Worm (Caenorhabditis elegans) whole organism, mixed stage, embryonic: ENCODE results near the gene T04C12.11.

ENCODE experiments used
- elt-3 ChIP-seq: fragments of 150-350 bp; optimal IDR thresholded peaks from 2 replicates; lab custom pipeline; 2014; ENCODE audit warnings: missing biosample characterization, missing genetic modification characterization
- lin-13 ChIP-seq: fragments of 150-350 bp; optimal IDR thresholded peaks from 2 replicates; lab custom pipeline; 2014; ENCODE audit warnings: missing biosample characterization, missing genetic modification characterization
- lsy-2 ChIP-seq: fragments of 150-350 bp; optimal IDR thresholded peaks from 2 replicates; lab custom pipeline; 2014; ENCODE audit warnings: missing biosample characterization, missing genetic modification characterization
- mab-5 ChIP-seq: fragments of 150-350 bp; optimal IDR thresholded peaks from 2 replicates; lab custom pipeline; 2014; ENCODE audit warnings: missing biosample characterization, missing genetic modification characterization
- nhr-12 ChIP-seq: fragments of 150-350 bp; optimal IDR thresholded peaks from 2 replicates; lab custom pipeline; 2014; ENCODE audit warnings: missing biosample characterization, missing genetic modification characterization
- nhr-237 ChIP-seq: fragments of 150-350 bp; optimal IDR thresholded peaks from 2 replicates; lab custom pipeline; 2014; ENCODE audit warnings: missing biosample characterization, missing genetic modification characterization
- nhr-76 ChIP-seq: sonication (generic microtip); optimal IDR thresholded peaks from 2 replicates; lab custom pipeline; 2017; ENCODE audit warnings: missing biosample characterization, missing genetic modification characterization
- pha-4 ChIP-seq: fragments of 150-350 bp; optimal IDR thresholded peaks from 2 replicates; lab custom pipeline; 2018; ENCODE audit warnings: missing biosample characterization, missing genetic modification reagents, missing genetic modification characterization
- sem-2 ChIP-seq: fragments of 200-800 bp; sonication (Bioruptor generic); optimal IDR thresholded peaks from 2 replicates; lab custom pipeline; 2018; ENCODE audit warnings: mild to moderate bottlenecking, missing genetic modification characterization, missing compliant biosample characterization
- unc-62 ChIP-seq: fragments of 150-350 bp; optimal IDR thresholded peaks from 2 replicates; lab custom pipeline; 2014; ENCODE audit warnings: missing biosample characterization, missing genetic modification reagents, missing genetic modification characterization
- zip-8 ChIP-seq: fragments of 150-350 bp; optimal IDR thresholded peaks from 2 replicates; lab custom pipeline; 2014; ENCODE audit warnings: missing biosample characterization, missing genetic modification characterization

ce11 chrV:11087119-11087518 lies 27.0 kb upstream of the T04C12.11 start:
- TF ChIP-seq sem-2 (GFP tag; lab: Kevin White, UChicago): no peak
- no peak for TF ChIP-seq lin-13 (tag; lab: Kevin White, UChicago)
- no peak for TF ChIP-seq lsy-2 (tag; lab: Kevin White, UChicago)
- no peak for TF ChIP-seq unc-62 (GFP tag; lab: Kevin White, UChicago)
- TF ChIP-seq nhr-237 (tag; lab: Kevin White, UChicago): no peak
- no peak for TF ChIP-seq nhr-76 (tag; lab: Kevin White, UChicago)
- no peak for TF ChIP-seq zip-8
- no peak for TF ChIP-seq elt-3 (tag; lab: Kevin White, UChicago)
- TF ChIP-seq pha-4 (tag; lab: Kevin White, UChicago): no peak
- no peak for TF ChIP-seq mab-5
- TF ChIP-seq nhr-12: no peak
